Worm (Caenorhabditis elegans) whole organism, young adult: ENCODE measurements around the gene kin-15.
A peak's percentile ranks its signal among the peaks of the same experiment; 100 is the strongest.

Source experiments
- F52B5.7 ChIP-seq: sonication (generic microtip); optimal IDR thresholded peaks from 2 replicates; lab custom pipeline; 2016; ENCODE audit warnings: mild to moderate bottlenecking, missing genetic modification characterization, missing compliant biosample characterization
- Y53F4B.3 ChIP-seq: fragments of 200-800 bp; sonication (Bioruptor generic); IDR thresholded peaks from 2 replicates; pipeline ENCODE4 v1.3.6; 2022; ENCODE audit warnings: missing genetic modification reagents, missing genetic modification characterization, missing compliant biosample characterization
- Y95B8A.8 ChIP-seq: fragments of 200-800 bp; sonication (Bioruptor generic); IDR thresholded peaks from 2 replicates; pipeline ENCODE4 v1.3.6; 2022; ENCODE audit warnings: missing genetic modification reagents, missing genetic modification characterization, missing compliant biosample characterization
- ZK185.1 ChIP-seq: sonication (generic microtip); optimal IDR thresholded peaks from 2 replicates; lab custom pipeline; 2016; ENCODE audit warnings: mild to moderate bottlenecking, missing genetic modification characterization, missing compliant biosample characterization; ENCODE audit not compliant: poor library complexity, severe bottlenecking
- atf-7 ChIP-seq: sonication (generic microtip); optimal IDR thresholded peaks from 2 replicates; lab custom pipeline; 2017; ENCODE audit warnings: mild to moderate bottlenecking, missing genetic modification characterization, missing compliant biosample characterization
- dpl-1 ChIP-seq: fragments of 150-350 bp; optimal IDR thresholded peaks from 2 replicates; lab custom pipeline; 2014; ENCODE audit warnings: missing biosample characterization, missing genetic modification reagents, missing genetic modification characterization
- let-526 ChIP-seq: fragments of 200-800 bp; sonication (Bioruptor generic); IDR thresholded peaks from 2 replicates; pipeline ENCODE4 v1.3.6; 2022; ENCODE audit warnings: missing genetic modification reagents, missing genetic modification characterization, missing compliant biosample characterization
- sea-2 ChIP-seq: fragments of 200-800 bp; sonication (Bioruptor generic); IDR thresholded peaks from 2 replicates; pipeline ENCODE4 v1.3.6; 2022; ENCODE audit warnings: missing genetic modification characterization, missing compliant biosample characterization

ce11 chrII:9416381-9417276 lies 16.9 kb downstream of the kin-15 start, which contains the start of the genes gss-1 and chch-3:
- TF ChIP-seq dpl-1 (no peak), Y95B8A.8 (GFP tag; lab: Robert Waterston, UW) (no peak), F52B5.7 (no peak), ZK185.1 (tag; lab: Kevin White, UChicago) (peak; percentile 25), sea-2 (GFP tag; lab: Robert Waterston, UW) (no peak), Y53F4B.3 (GFP tag; lab: Robert Waterston, UW) (no peak), let-526 (no peak), atf-7 (tag; lab: Kevin White, UChicago) (no peak)
